Fruit fly (Drosophila melanogaster): Measurements from ENCODE around the gene snz.

snz gene

dm6 chrX:7908239-7909068 is 3.4 kb upstream of the snz start, which contains the start of the genes dpr14 and spidey (continued):
- TF ChIP-seq Eip93F (GFP tag; optimal IDR thresholded peaks at IDR 0.05) (peak; percentile 17), spab (GFP tag; optimal IDR thresholded peaks at IDR 0.05) (peak; percentile 65), Eip78C (GFP tag) (peak; percentile 96), esn (GFP tag; optimal IDR thresholded peaks at IDR 0.05) (peak; percentile 77), CG6854 (GFP tag; optimal IDR thresholded peaks at IDR 0.05) (peak; percentile 63), salr (GFP tag; optimal IDR thresholded peaks at IDR 0.05) (peak; percentile 57 to 64), CG34406 (GFP tag; optimal IDR thresholded peaks at IDR 0.05) (peak; percentile 73), dac (GFP tag; optimal IDR thresholded peaks at IDR 0.05) (peak; percentile 76), CG3032 (tag; optimal IDR thresholded peaks at IDR 0.05) (peak; percentile 70), CG7368 (GFP tag; optimal IDR thresholded peaks at IDR 0.05) (peak; percentile 66), Gug (GFP tag; IDR thresholded peaks at IDR 0.05) (peak; percentile 81), fkh (GFP tag; optimal IDR thresholded peaks at IDR 0.05) (peak; percentile 66), achi (GFP tag; optimal IDR thresholded peaks at IDR 0.05) (peak; percentile 75), CG6792 (GFP tag; optimal IDR thresholded peaks at IDR 0.05) (peak; percentile 70), CG11294 (GFP tag; IDR thresholded peaks at IDR 0.05) (peak; percentile 75), CG8319 (GFP tag; optimal IDR thresholded peaks at IDR 0.05) (peak; percentile 53), OdsH (GFP tag; optimal IDR thresholded peaks at IDR 0.05) (peak; percentile 80), Hr39 (GFP tag; optimal IDR thresholded peaks at IDR 0.05) (peak; percentile 79), CG11902 (GFP tag; optimal IDR thresholded peaks at IDR 0.05) (peak; percentile 37), CG6163 (GFP tag; IDR thresholded peaks at IDR 0.05) (peak; percentile 85), Hr38 (GFP tag; optimal IDR thresholded peaks at IDR 0.05) (no peak), pdm3 (GFP tag; optimal IDR thresholded peaks at IDR 0.05) (peak; percentile 86), Sox15 (GFP tag; optimal IDR thresholded peaks at IDR 0.05) (peak; percentile 46), CG6808 (GFP tag; optimal IDR thresholded peaks at IDR 0.05) (peak; percentile 74), CG3919 (GFP tag; optimal IDR thresholded peaks at IDR 0.05) (peak; percentile 78), CG8632 (GFP tag; optimal IDR thresholded peaks at IDR 0.05) (peak; percentile 66)

dm6 chrX:7909069-7909389 is 2.9 kb upstream of the snz start:
- TF ChIP-seq CG10631 (GFP tag; optimal IDR thresholded peaks at IDR 0.05) (no peak), vri (GFP tag; optimal IDR thresholded peaks at IDR 0.05) (peak; percentile 88)

DNA sequence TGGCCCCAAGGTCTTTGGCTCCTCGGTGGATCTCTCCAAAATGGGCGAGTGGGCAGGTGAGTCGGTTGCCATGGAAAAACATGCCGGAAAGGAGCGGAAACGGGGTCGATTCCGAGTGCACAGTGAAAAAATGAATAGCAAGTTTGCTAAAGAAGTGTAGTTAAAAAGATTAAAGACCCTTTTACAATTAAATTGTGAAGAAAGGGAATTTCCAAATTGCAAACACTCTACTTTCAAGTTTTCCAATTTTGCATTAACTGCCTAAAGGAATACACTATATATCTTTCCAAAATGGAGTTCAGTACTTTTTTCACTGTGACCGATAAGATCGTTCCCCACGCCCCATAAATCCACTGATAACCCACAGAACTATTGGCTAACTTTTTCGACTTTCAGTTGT is 2.4 kb upstream of the snz start:
- TF ChIP-seq CG3032 (tag; optimal IDR thresholded peaks at IDR 0.05) (no peak), Eip78C (GFP tag) (peak; percentile 23)

DNA sequence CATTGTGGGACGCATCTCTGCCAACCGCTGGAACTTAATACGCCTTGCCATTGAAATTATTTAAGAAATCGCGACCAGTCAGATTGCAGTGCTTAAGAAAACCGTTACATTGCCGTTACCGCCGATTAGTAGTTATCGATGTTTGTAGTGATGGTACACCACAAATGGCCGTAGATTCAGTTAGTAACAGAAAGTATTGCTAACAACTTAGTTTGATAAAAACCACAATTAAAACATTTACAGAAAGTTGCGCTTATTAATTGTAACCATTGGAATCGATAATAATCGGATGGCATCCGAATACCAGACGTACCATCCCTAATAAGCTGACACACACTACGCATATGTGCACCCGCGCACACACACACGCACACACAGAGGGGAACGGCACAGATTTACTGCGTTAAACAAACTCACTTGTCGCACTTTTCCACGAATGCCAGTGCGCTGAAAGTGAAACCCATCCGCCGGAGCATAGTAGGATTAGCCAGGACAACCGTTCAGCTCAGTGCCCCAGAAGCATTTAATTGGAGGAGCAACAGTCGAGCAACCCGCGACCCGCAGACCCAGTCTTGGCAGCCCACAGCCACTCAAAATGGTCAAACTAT is 8.3 kb downstream of the snz start, which contains the start of the genes hdm and Ykt6:
hdm (minus strand) TSS at position 51 of the 608 bp plus-strand sequence.
Ykt6 (plus strand) TSS at position 329 of the 608 bp plus-strand sequence.
- TF ChIP-seq Smox (GFP tag; optimal IDR thresholded peaks at IDR 0.05) (no peak), CG34406 (GFP tag; optimal IDR thresholded peaks at IDR 0.05) (no peak), CG8632 (GFP tag; optimal IDR thresholded peaks at IDR 0.05) (no peak), CG3032 (tag; optimal IDR thresholded peaks at IDR 0.05) (peak; percentile 64), svp (GFP tag) (peak; percentile 85), dac (GFP tag; optimal IDR thresholded peaks at IDR 0.05) (no peak), CG8319 (GFP tag; optimal IDR thresholded peaks at IDR 0.05) (peak; percentile 45), CG7368 (GFP tag; optimal IDR thresholded peaks at IDR 0.05) (peak; percentile 70), acj6 (GFP tag; optimal IDR thresholded peaks at IDR 0.05) (peak; percentile 71), Ets21C (GFP tag; optimal IDR thresholded peaks at IDR 0.05) (peak; percentile 65), topi (GFP tag; optimal IDR thresholded peaks at IDR 0.05) (peak; percentile 78), salr (GFP tag; optimal IDR thresholded peaks at IDR 0.05) (no peak), dsx (GFP tag; optimal IDR thresholded peaks at IDR 0.05; ENCODE audit: poor library complexity, severe bottlenecking) (peak; percentile 25), OdsH (GFP tag; optimal IDR thresholded peaks at IDR 0.05) (no peak), eg (GFP tag; IDR thresholded peaks at IDR 0.05) (no peak; the same call in 2 of the 3 replicates), Met (GFP tag; optimal IDR thresholded peaks at IDR 0.05) (no peak), esn (GFP tag; optimal IDR thresholded peaks at IDR 0.05) (peak; percentile 80), spab (GFP tag; optimal IDR thresholded peaks at IDR 0.05) (no peak), lz (GFP tag; optimal IDR thresholded peaks at IDR 0.05) (peak; percentile 80), Ets96B (tag; optimal IDR thresholded peaks at IDR 0.05) (peak; percentile 62), Eip78C (GFP tag) (peak; percentile 82), CG15336 (GFP tag; IDR thresholded peaks at IDR 0.05) (peak; percentile 52; the same call in 1 of the 2 replicates), CG6792 (GFP tag; optimal IDR thresholded peaks at IDR 0.05) (peak; percentile 63), CG9139 (GFP tag; optimal IDR thresholded peaks at IDR 0.05) (no peak), Blimp-1 (GFP tag; optimal IDR thresholded peaks at IDR 0.05) (no peak), CG6808 (GFP tag; optimal IDR thresholded peaks at IDR 0.05) (no peak), cyc (GFP tag; optimal IDR thresholded peaks at IDR 0.05) (peak; percentile 81), CG11762 (GFP tag; optimal IDR thresholded peaks at IDR 0.05; ENCODE audit: insufficient read depth) (peak; percentile 35)

All from whole organism, prepupa.